Fruit fly (Drosophila melanogaster): Measurements from ENCODE around the gene Remo.
A peak's percentile ranks its signal among the peaks of the same experiment; 100 is the strongest.

The Remo gene

dm6 chrX:13277580-13278467 is 10.0 kb upstream of the Remo start (continued):
- TF ChIP-seq CG12219 (GFP tag; optimal IDR thresholded peaks at IDR 0.05) (no peak), CG11085 (GFP tag; IDR thresholded peaks at IDR 0.05) (no peak), CkIIα-i1 (GFP tag; IDR thresholded peaks at IDR 0.05) (no peak), Usf (GFP tag; optimal IDR thresholded peaks at IDR 0.05) (no peak), bab2 (GFP tag; optimal IDR thresholded peaks at IDR 0.05) (peak; percentile 29), CG11696 (GFP tag; IDR thresholded peaks at IDR 0.05) (peak; percentile 96), H2.0 (GFP tag; IDR thresholded peaks at IDR 0.05) (no peak), CG7963 (GFP tag; IDR thresholded peaks at IDR 0.05; ENCODE audit: partially characterized antibody) (no peak; the same call in 2 of the 3 replicates), Adf1 (GFP tag; IDR thresholded peaks at IDR 0.05) (no peak; the same call in 1 of the 2 replicates), Awh (GFP tag; IDR thresholded peaks at IDR 0.05) (no peak), Tbp (GFP tag; optimal IDR thresholded peaks at IDR 0.05) (no peak), ac (GFP tag; optimal IDR thresholded peaks at IDR 0.05) (no peak), nerfin-2 (GFP tag; IDR thresholded peaks at IDR 0.05; ENCODE audit: partially characterized antibody) (no peak), sisA (GFP tag; IDR thresholded peaks at IDR 0.05) (peak; percentile 33; the same call in 1 of the 2 replicates), CG9437 (GFP tag; optimal IDR thresholded peaks at IDR 0.05) (no peak), Dp (GFP tag; optimal IDR thresholded peaks at IDR 0.05) (no peak), danr (GFP tag; IDR thresholded peaks at IDR 0.05) (no peak)

DNA sequence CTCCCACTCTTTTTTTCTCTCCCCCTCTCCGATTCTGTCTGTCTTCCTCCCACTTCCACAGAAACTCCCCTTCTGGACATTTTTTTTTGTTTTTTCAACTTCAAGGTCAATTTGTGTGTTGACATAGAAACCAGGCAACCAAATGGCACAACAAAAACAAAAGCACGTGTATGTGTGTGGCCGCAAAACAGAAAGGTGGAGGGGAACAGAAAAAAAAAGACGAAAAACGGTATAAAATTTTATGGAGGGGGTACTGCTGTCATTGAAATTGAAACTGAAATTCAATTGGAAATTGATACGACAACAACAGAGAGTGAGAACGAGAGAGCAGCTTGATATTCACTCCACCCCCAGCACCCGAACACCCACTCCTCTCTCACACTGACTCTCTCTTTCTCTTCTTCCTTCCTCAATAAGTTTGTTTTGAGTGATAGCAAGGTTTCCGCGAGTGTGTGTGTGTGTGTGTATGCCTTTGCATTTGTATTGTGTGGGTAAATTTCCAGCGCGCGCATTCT is 9.3 kb upstream of the Remo start:
- TF ChIP-seq row (GFP tag; IDR thresholded peaks at IDR 0.05) (peak; percentile 12; the same call in 1 of the 3 replicates), CG13123 (GFP tag; optimal IDR thresholded peaks at IDR 0.05) (no peak), CG10274 (GFP tag; optimal IDR thresholded peaks at IDR 0.05) (no peak), tx (GFP tag; optimal IDR thresholded peaks at IDR 0.05) (no peak), repo (GFP tag; optimal IDR thresholded peaks at IDR 0.05) (no peak), CG14050 (GFP tag; IDR thresholded peaks at IDR 0.05) (no peak), gsb (GFP tag; IDR thresholded peaks at IDR 0.05) (no peak), emc (GFP tag; optimal IDR thresholded peaks at IDR 0.05) (no peak), ash1 (GFP tag; optimal IDR thresholded peaks at IDR 0.05) (no peak), z (GFP tag; IDR thresholded peaks at IDR 0.05) (peak; percentile 65; the same call in 1 of the 3 replicates), CG18011 (GFP tag; optimal IDR thresholded peaks at IDR 0.05) (no peak), Atf6 (GFP tag; IDR thresholded peaks at IDR 0.05) (no peak), Med (GFP tag) (peak; percentile 55), CG8478 (optimal IDR thresholded peaks at IDR 0.05) (no peak), CG18599 (GFP tag; optimal IDR thresholded peaks at IDR 0.05) (peak; percentile 3), lola (GFP tag; optimal IDR thresholded peaks at IDR 0.05) (peak in 1 of 3 experiments; percentile 24), jumu (GFP tag; optimal IDR thresholded peaks at IDR 0.05) (no peak), sqz (GFP tag; optimal IDR thresholded peaks at IDR 0.05) (peak; percentile 71), CG34422 (GFP tag; IDR thresholded peaks at IDR 0.05) (no peak), CG11696 (GFP tag; IDR thresholded peaks at IDR 0.05) (peak; percentile 39), CG11723 (GFP tag; optimal IDR thresholded peaks at IDR 0.05) (no peak), bbx (GFP tag; IDR thresholded peaks at IDR 0.05; ENCODE audit: partially characterized antibody) (no peak), abd-A (tag; optimal IDR thresholded peaks at IDR 0.05) (peak; percentile 24), CG31224 (GFP tag; IDR thresholded peaks at IDR 0.05) (no peak), CG13287 (GFP tag; IDR thresholded peaks at IDR 0.05; ENCODE audit: partially characterized antibody) (peak; percentile 14; the same call in 1 of the 2 replicates), CG6175 (GFP tag; IDR thresholded peaks at IDR 0.05) (no peak), ase (GFP tag; IDR thresholded peaks at IDR 0.05) (no peak), CG12659 (GFP tag; optimal IDR thresholded peaks at IDR 0.05) (no peak), CG17385 (GFP tag; optimal IDR thresholded peaks at IDR 0.05) (peak; percentile 55), Sin3A (optimal IDR thresholded peaks at IDR 0.05) (no peak), CG2116 (GFP tag; optimal IDR thresholded peaks at IDR 0.05) (no peak), pros (GFP tag; optimal IDR thresholded peaks at IDR 0.05) (peak; percentile 30), Nf-YC (tag; optimal IDR thresholded peaks at IDR 0.05) (no peak)
